Worm (Caenorhabditis elegans) whole organism, late embryonic: ENCODE data around the gene K09C6.8.

Source experiments
- F13H6.1 ChIP-seq: sonication (generic microtip); optimal IDR thresholded peaks from 2 replicates; lab custom pipeline; 2016; ENCODE audit warnings: missing genetic modification characterization, missing compliant biosample characterization
- K02D7.2 ChIP-seq: sonication (generic microtip); optimal IDR thresholded peaks from 2 replicates; lab custom pipeline; 2017; ENCODE audit warnings: mild to moderate bottlenecking, missing genetic modification characterization, missing compliant biosample characterization
- K09A11.1 ChIP-seq: sonication (generic microtip); optimal IDR thresholded peaks from 2 replicates; lab custom pipeline; 2017; ENCODE audit warnings: antibody characterized with exemption, mild to moderate bottlenecking, missing genetic modification characterization, missing compliant biosample characterization; ENCODE audit not compliant: insufficient read depth
- T23F11.4 ChIP-seq: fragments of 200-800 bp; sonication (Bioruptor generic); optimal IDR thresholded peaks from 2 replicates; lab custom pipeline; 2018; ENCODE audit warnings: mild to moderate bottlenecking, missing genetic modification characterization, missing compliant biosample characterization
- Y22D7AL.16 ChIP-seq: sonication (generic microtip); optimal IDR thresholded peaks from 2 replicates; lab custom pipeline; 2016; ENCODE audit warnings: missing genetic modification characterization, missing compliant biosample characterization
- ahr-1 ChIP-seq: sonication (generic microtip); optimal IDR thresholded peaks from 2 replicates; lab custom pipeline; 2016; ENCODE audit warnings: missing genetic modification characterization, missing compliant biosample characterization
- ama-1 ChIP-seq: fragments of 150-350 bp; optimal IDR thresholded peaks from 2 replicates; lab custom pipeline; 2014
- ceh-19 ChIP-seq: fragments of 200-800 bp; sonication (Bioruptor generic); optimal IDR thresholded peaks from 2 replicates; lab custom pipeline; 2018; ENCODE audit warnings: mild to moderate bottlenecking, missing genetic modification characterization, missing compliant biosample characterization
- ceh-22 ChIP-seq: sonication (generic microtip); optimal IDR thresholded peaks from 2 replicates; lab custom pipeline; 2017; ENCODE audit warnings: missing biosample characterization, missing genetic modification characterization
- ceh-24 ChIP-seq: sonication (generic microtip); optimal IDR thresholded peaks from 2 replicates; lab custom pipeline; 2016; ENCODE audit warnings: mild to moderate bottlenecking, missing genetic modification characterization, missing compliant biosample characterization
- ceh-48 ChIP-seq: sonication (generic microtip); optimal IDR thresholded peaks from 2 replicates; lab custom pipeline; 2016; ENCODE audit warnings: missing genetic modification characterization, inconsistent platforms, missing compliant biosample characterization
- ceh-6 ChIP-seq: fragments of 200-800 bp; sonication (Bioruptor generic); optimal IDR thresholded peaks from 2 replicates; lab custom pipeline; 2018; ENCODE audit warnings: mild to moderate bottlenecking, missing genetic modification characterization, missing compliant biosample characterization
- ceh-9 ChIP-seq: sonication (generic microtip); optimal IDR thresholded peaks from 2 replicates; lab custom pipeline; 2016; ENCODE audit warnings: mild to moderate bottlenecking, missing genetic modification characterization, inconsistent platforms, missing compliant biosample characterization
- dmd-4 ChIP-seq: sonication (generic microtip); optimal IDR thresholded peaks from 2 replicates; lab custom pipeline; 2016; ENCODE audit warnings: borderline replicate concordance, missing genetic modification characterization, missing compliant biosample characterization
- dve-1 ChIP-seq: sonication (generic microtip); optimal IDR thresholded peaks from 2 replicates; lab custom pipeline; 2017; ENCODE audit warnings: antibody characterized with exemption, mild to moderate bottlenecking, missing genetic modification characterization, missing compliant biosample characterization
- elt-2 ChIP-seq: sonication (generic microtip); optimal IDR thresholded peaks from 2 replicates; lab custom pipeline; 2016; ENCODE audit warnings: missing genetic modification reagents, missing genetic modification characterization, missing compliant biosample characterization
- elt-4 ChIP-seq: sonication (generic microtip); optimal IDR thresholded peaks from 2 replicates; lab custom pipeline; 2016; ENCODE audit warnings: missing genetic modification characterization, missing compliant biosample characterization
- ets-4 ChIP-seq: sonication (generic microtip); optimal IDR thresholded peaks from 2 replicates; lab custom pipeline; 2016; ENCODE audit warnings: missing genetic modification characterization, missing compliant biosample characterization
- fkh-10 ChIP-seq: fragments of 150-350 bp; optimal IDR thresholded peaks from 2 replicates; lab custom pipeline; 2014; ENCODE audit warnings: missing biosample characterization, missing genetic modification reagents, missing genetic modification characterization
- fkh-6 ChIP-seq: sonication (generic microtip); optimal IDR thresholded peaks from 2 replicates; lab custom pipeline; 2016; ENCODE audit warnings: missing genetic modification characterization, missing compliant biosample characterization
- gmeb-2 ChIP-seq: sonication (generic microtip); optimal IDR thresholded peaks from 2 replicates; lab custom pipeline; 2016; ENCODE audit warnings: missing genetic modification characterization, inconsistent platforms, missing compliant biosample characterization
- hlh-13 ChIP-seq: fragments of 200-800 bp; sonication (Bioruptor generic); optimal IDR thresholded peaks from 2 replicates; lab custom pipeline; 2018; ENCODE audit warnings: mild to moderate bottlenecking, missing genetic modification characterization, missing compliant biosample characterization
- hlh-15 ChIP-seq: sonication (generic microtip); optimal IDR thresholded peaks from 2 replicates; lab custom pipeline; 2016; ENCODE audit warnings: missing genetic modification characterization, missing compliant biosample characterization
- hlh-30 ChIP-seq: sonication (generic microtip); optimal IDR thresholded peaks from 2 replicates; lab custom pipeline; 2017; ENCODE audit warnings: antibody characterized with exemption, missing genetic modification characterization, missing compliant biosample characterization; ENCODE audit not compliant: insufficient read depth
- hlh-8 ChIP-seq: sonication (generic microtip); optimal IDR thresholded peaks from 2 replicates; lab custom pipeline; 2016; ENCODE audit warnings: missing genotype, missing genetic modification characterization, missing compliant biosample characterization
- lin-11 ChIP-seq: fragments of 200-800 bp; sonication (Bioruptor generic); optimal IDR thresholded peaks from 2 replicates; lab custom pipeline; 2018; ENCODE audit warnings: mild to moderate bottlenecking, missing genetic modification characterization, missing compliant biosample characterization
- nhr-11 ChIP-seq: fragments of 150-350 bp; optimal IDR thresholded peaks from 2 replicates; lab custom pipeline; 2014; ENCODE audit warnings: missing biosample characterization, missing genetic modification characterization
- pag-3 ChIP-seq: sonication (generic microtip); optimal IDR thresholded peaks from 2 replicates; lab custom pipeline; 2016; ENCODE audit warnings: missing compliant biosample characterization, missing genetic modification characterization, borderline replicate concordance
- pat-9 ChIP-seq: fragments of 200-800 bp; sonication (Bioruptor generic); optimal IDR thresholded peaks from 2 replicates; lab custom pipeline; 2018; ENCODE audit warnings: mild to moderate bottlenecking, missing genetic modification characterization, moderate library complexity, missing compliant biosample characterization
- pax-1 ChIP-seq: fragments of 150-350 bp; optimal IDR thresholded peaks from 2 replicates; lab custom pipeline; 2014; ENCODE audit warnings: missing biosample characterization, missing genetic modification characterization
- pha-4 ChIP-seq: fragments of 150-350 bp; optimal IDR thresholded peaks from 2 replicates; lab custom pipeline; 2018; ENCODE audit warnings: missing biosample characterization, missing genetic modification reagents, missing genetic modification characterization
- pqm-1 ChIP-seq: sonication (generic microtip); optimal IDR thresholded peaks from 2 replicates; lab custom pipeline; 2016; ENCODE audit warnings: missing genetic modification characterization, missing compliant biosample characterization
- ref-2 ChIP-seq: sonication (generic microtip); optimal IDR thresholded peaks from 2 replicates; lab custom pipeline; 2016; ENCODE audit warnings: missing genetic modification characterization, missing compliant biosample characterization
- rnt-1 ChIP-seq: sonication (generic microtip); optimal IDR thresholded peaks from 2 replicates; lab custom pipeline; 2016; ENCODE audit warnings: missing genetic modification characterization, missing compliant biosample characterization
- sdc-2 ChIP-seq: sonication (generic microtip); optimal IDR thresholded peaks from 2 replicates; lab custom pipeline; 2016; ENCODE audit warnings: missing genotype, missing genetic modification characterization, missing compliant biosample characterization
- sox-2 ChIP-seq: fragments of 200-800 bp; sonication (Bioruptor generic); IDR thresholded peaks from 2 replicates; pipeline ENCODE4 v1.3.6; 2022; ENCODE audit warnings: missing genetic modification reagents, missing genetic modification characterization, missing compliant biosample characterization
- tbx-2 ChIP-seq: sonication (generic microtip); optimal IDR thresholded peaks from 2 replicates; lab custom pipeline; 2016; ENCODE audit warnings: missing genetic modification characterization, missing compliant biosample characterization
- tbx-7 ChIP-seq: sonication (generic microtip); optimal IDR thresholded peaks from 2 replicates; lab custom pipeline; 2016; ENCODE audit warnings: missing genotype, missing genetic modification characterization, missing compliant biosample characterization
- unc-3 ChIP-seq, 2 experiments: fragments of 200-800 bp in 1 of 2; sonication (Bioruptor generic) in 1 of 2; sonication (generic microtip) in 1 of 2; conservative IDR thresholded peaks in 1 of 2; optimal IDR thresholded peaks in 1 of 2; 2 replicates each; pipeline versions ENCODE4 v1.3.6 to Lab custom; 2016 to 2022; ENCODE audit warnings: missing compliant biosample characterization in 2 of 2, missing genetic modification characterization in 2 of 2, missing genetic modification reagents in 1 of 2
- unc-42 ChIP-seq: sonication (generic microtip); optimal IDR thresholded peaks from 2 replicates; lab custom pipeline; 2016; ENCODE audit warnings: missing genotype, missing genetic modification characterization, missing compliant biosample characterization
- unc-55 ChIP-seq: sonication (generic microtip); optimal IDR thresholded peaks from 2 replicates; lab custom pipeline; 2017; ENCODE audit warnings: missing biosample characterization, missing genetic modification reagents, missing genetic modification characterization
- unc-86 ChIP-seq: sonication (generic microtip); optimal IDR thresholded peaks from 2 replicates; lab custom pipeline; 2016; ENCODE audit warnings: missing genetic modification characterization, missing compliant biosample characterization
- zip-5 ChIP-seq: sonication (generic microtip); optimal IDR thresholded peaks from 2 replicates; lab custom pipeline; 2016; ENCODE audit warnings: missing genetic modification characterization, missing compliant biosample characterization

Gene K09C6.8

DNA sequence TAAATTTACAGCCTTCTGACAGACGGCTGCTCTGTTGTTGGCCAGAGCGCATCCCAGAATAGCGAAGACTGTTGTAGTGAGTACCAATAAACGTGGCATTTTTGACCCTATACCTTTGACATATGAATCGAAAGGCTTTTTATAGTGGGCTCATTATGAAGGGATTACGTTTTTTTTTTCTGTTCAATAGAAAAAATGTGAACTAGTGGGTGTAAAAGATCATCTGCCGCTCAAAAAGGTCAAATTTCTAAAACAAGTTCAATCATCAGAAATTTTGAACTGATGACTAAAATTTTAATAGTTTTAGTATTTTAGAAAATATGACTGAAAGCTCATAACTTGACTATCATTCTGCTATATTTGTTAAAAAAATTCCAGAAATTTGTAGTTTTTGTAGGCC, 11.9 kb upstream of the K09C6.8 start, which contains the start of gene K09C6.9:
Gene K09C6.9, minus strand, starts transcription at position 101 of the 400 bp plus-strand sequence.
- no peak for TF ChIP-seq unc-55 (GFP tag; lab: Kevin White, UChicago)
- TF ChIP-seq pat-9 = no peak
- TF ChIP-seq pqm-1 (tag; lab: Kevin White, UChicago) = no peak
- no peak for TF ChIP-seq pha-4 (tag; lab: Kevin White, UChicago)
- TF ChIP-seq pax-1 = no peak
- TF ChIP-seq ets-4 (tag; lab: Kevin White, UChicago) = no peak
- TF ChIP-seq ceh-24 (tag; lab: Kevin White, UChicago) = no peak

DNA sequence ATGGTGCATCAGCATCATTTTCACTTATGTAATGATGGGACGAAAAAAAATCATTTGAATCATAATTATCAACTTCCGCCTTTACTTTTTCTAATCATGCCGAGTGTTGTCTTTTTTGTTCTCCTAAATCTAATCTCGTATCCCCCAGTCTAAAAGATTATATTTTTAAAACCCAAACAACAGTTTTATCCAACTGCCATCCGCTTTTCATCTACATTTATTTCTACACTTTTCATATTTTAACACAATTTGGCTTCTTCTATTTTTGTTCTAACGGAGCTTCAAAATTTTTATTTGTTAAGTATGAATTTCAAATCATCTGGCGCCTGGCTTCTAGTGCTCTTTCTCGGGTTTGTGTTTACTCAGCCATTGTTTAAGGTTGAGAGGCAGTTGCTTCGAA, 9.2 kb upstream of the K09C6.8 start, which contains the start of gene K09C6.3:
Gene K09C6.3, plus strand, starts transcription at position 301 of the 400 bp plus-strand sequence.
- TF ChIP-seq dmd-4 (tag; lab: Kevin White, UChicago) = no peak
- no peak for TF ChIP-seq ama-1 (lab: Kevin White, UChicago)
- TF ChIP-seq hlh-13 (GFP tag; lab: Kevin White, UChicago) = no peak
- TF ChIP-seq pqm-1 (tag; lab: Kevin White, UChicago) = no peak
- TF ChIP-seq K02D7.2 (tag; lab: Kevin White, UChicago) = no peak
- TF ChIP-seq tbx-7 = no peak
- no peak for TF ChIP-seq unc-55 (GFP tag; lab: Kevin White, UChicago)
- no peak for TF ChIP-seq K09A11.1 (tag; lab: Kevin White, UChicago)
- no peak for TF ChIP-seq ahr-1 (tag; lab: Kevin White, UChicago)
- no peak for TF ChIP-seq zip-5 (tag; lab: Kevin White, UChicago)
- TF ChIP-seq F13H6.1 (tag; lab: Kevin White, UChicago) = no peak
- TF ChIP-seq nhr-11 (tag; lab: Kevin White, UChicago) = no peak
- TF ChIP-seq unc-86 (tag; lab: Kevin White, UChicago) = no peak
- TF ChIP-seq lin-11 (tag; lab: Kevin White, UChicago) = no peak
- TF ChIP-seq ceh-9 = no peak
- no peak for TF ChIP-seq dve-1
- TF ChIP-seq ref-2 (tag; lab: Kevin White, UChicago) = no peak
- no peak for TF ChIP-seq rnt-1 (tag; lab: Kevin White, UChicago)
- TF ChIP-seq fkh-6 = no peak
- no peak for TF ChIP-seq sdc-2 (tag; lab: Kevin White, UChicago)

DNA sequence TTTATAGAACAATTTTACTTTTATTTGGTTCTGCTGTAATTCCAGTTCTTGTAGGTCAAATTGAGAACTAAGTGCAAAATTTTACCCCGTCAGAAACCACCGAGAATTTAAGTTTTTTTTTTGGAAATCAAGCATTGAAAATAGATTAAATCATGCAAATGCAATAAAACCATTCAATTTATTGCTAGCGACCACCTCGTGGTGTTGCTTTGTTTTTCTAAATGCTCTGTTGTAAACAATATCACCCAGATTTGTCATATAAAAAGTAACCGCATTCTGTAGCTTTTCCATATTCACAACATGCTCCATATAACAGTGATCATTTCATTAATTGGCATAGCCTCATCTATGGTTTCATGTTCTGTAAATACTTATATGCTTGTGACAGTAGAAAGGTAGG, 6.5 kb upstream of the K09C6.8 start, which contains the start of gene srbc-12:
Gene srbc-12, plus strand, starts transcription at position 301 of the 400 bp plus-strand sequence.
- TF ChIP-seq unc-3 (GFP tag; conservative IDR thresholded peaks at IDR 0.05; lab: Robert Waterston, UW) = no peak
- no peak for TF ChIP-seq unc-3 (tag; optimal IDR thresholded peaks at IDR 0.05; lab: Kevin White, UChicago)
- TF ChIP-seq T23F11.4 (GFP tag; lab: Kevin White, UChicago) = no peak

DNA sequence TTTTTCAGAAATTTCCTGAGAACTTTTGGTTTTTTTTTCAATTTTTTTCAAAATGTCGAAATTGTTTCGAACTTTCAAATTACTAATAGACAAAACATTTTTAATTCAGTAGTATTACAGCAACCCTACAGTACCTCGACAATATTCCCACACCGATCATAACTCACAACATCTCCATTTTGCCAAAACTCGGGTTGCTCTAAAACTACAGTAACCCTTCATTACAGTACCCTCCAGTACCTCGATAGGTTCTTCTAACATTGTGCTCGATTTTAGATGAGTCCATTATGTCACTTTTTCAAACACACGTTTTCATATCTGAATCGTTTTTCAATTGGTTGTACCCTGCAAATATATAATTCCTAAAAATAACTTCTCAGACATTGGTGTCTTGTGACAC, 6.0 kb upstream of the K09C6.8 start:
- TF ChIP-seq unc-3 (GFP tag; conservative IDR thresholded peaks at IDR 0.05; lab: Robert Waterston, UW) (no peak), unc-3 (tag; optimal IDR thresholded peaks at IDR 0.05; lab: Kevin White, UChicago) (no peak), unc-42 (tag; lab: Kevin White, UChicago) (no peak), ceh-48 (tag; lab: Kevin White, UChicago) (no peak), ceh-19 (GFP tag; lab: Kevin White, UChicago) (no peak), tbx-2 (tag; lab: Kevin White, UChicago) (no peak), fkh-6 (no peak), hlh-15 (tag; lab: Kevin White, UChicago) (no peak), gmeb-2 (tag; lab: Kevin White, UChicago) (no peak), elt-2 (tag; lab: Kevin White, UChicago) (no peak)

DNA sequence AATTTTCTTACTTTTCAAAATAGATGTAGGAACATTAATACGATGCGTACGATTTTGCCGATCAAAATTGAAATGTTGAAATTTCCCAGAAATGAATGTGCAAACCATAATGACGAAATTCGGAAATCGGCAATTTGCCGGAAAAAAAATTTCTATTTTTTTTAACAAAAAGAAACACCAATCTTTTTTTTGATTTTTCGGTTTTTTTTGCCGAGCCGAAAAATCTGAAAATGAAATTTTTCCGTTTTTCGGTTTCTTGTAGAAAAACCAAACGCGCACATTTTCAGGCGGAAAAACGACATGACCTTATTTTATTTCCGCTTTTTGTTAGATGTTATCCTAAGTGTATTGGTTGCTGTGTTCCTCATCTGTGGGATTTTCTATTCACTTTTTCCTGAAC, 4.5 kb upstream of the K09C6.8 start, which contains the start of gene srbc-13:
Gene srbc-13, plus strand, starts transcription at position 301 of the 400 bp plus-strand sequence.
- TF ChIP-seq fkh-10 (GFP tag; lab: Kevin White, UChicago) = no peak
- TF ChIP-seq unc-42 (tag; lab: Kevin White, UChicago) = no peak
- no peak for TF ChIP-seq hlh-8 (tag; lab: Kevin White, UChicago)
- TF ChIP-seq elt-4 (tag; lab: Kevin White, UChicago) = no peak
- TF ChIP-seq pag-3 (tag; lab: Kevin White, UChicago) = no peak
- TF ChIP-seq hlh-30 (tag; lab: Kevin White, UChicago) = no peak
- no peak for TF ChIP-seq ceh-22 (tag; lab: Kevin White, UChicago)
- no peak for TF ChIP-seq ceh-24 (tag; lab: Kevin White, UChicago)
- no peak for TF ChIP-seq lin-11 (tag; lab: Kevin White, UChicago)
- no peak for TF ChIP-seq sox-2
- TF ChIP-seq hlh-15 (tag; lab: Kevin White, UChicago) = no peak
- TF ChIP-seq unc-3 (GFP tag; conservative IDR thresholded peaks at IDR 0.05; lab: Robert Waterston, UW) = no peak
- TF ChIP-seq unc-3 (tag; optimal IDR thresholded peaks at IDR 0.05; lab: Kevin White, UChicago) = no peak
- no peak for TF ChIP-seq ceh-6 (GFP tag; lab: Kevin White, UChicago)
- no peak for TF ChIP-seq dve-1
- TF ChIP-seq unc-55 (GFP tag; lab: Kevin White, UChicago) = no peak
- no peak for TF ChIP-seq unc-86 (tag; lab: Kevin White, UChicago)
- no peak for TF ChIP-seq zip-5 (tag; lab: Kevin White, UChicago)
- no peak for TF ChIP-seq Y22D7AL.16
- TF ChIP-seq dmd-4 (tag; lab: Kevin White, UChicago) = no peak
